Worm (Caenorhabditis elegans) whole organism, young adult: ENCODE measurements around the gene T23B12.6.

Experiments
- F22D6.2 ChIP-seq: sonication (generic microtip); optimal IDR thresholded peaks from 2 replicates; lab custom pipeline; 2016; ENCODE audit warnings: mild to moderate bottlenecking, missing genetic modification characterization, missing compliant biosample characterization
- F23B12.7 ChIP-seq: sonication (generic microtip); optimal IDR thresholded peaks from 2 replicates; lab custom pipeline; 2017; ENCODE audit warnings: missing genetic modification characterization, mild to moderate bottlenecking, missing compliant biosample characterization, antibody characterized with exemption, moderate library complexity; ENCODE audit not compliant: insufficient read depth
- F33H1.4 ChIP-seq: fragments of 200-800 bp; sonication (Bioruptor generic); IDR thresholded peaks from 2 replicates; pipeline ENCODE4 v1.3.6; 2022; ENCODE audit warnings: missing genetic modification reagents, missing genetic modification characterization, missing compliant biosample characterization
- F39B2.1 ChIP-seq: fragments of 200-800 bp; sonication (Bioruptor generic); IDR thresholded peaks from 2 replicates; pipeline ENCODE4 v1.3.6; 2022; ENCODE audit warnings: missing genetic modification reagents, missing genetic modification characterization, missing compliant biosample characterization
- F49E8.2 ChIP-seq: sonication (generic microtip); optimal IDR thresholded peaks from 3 replicates; lab custom pipeline; 2017; ENCODE audit warnings: missing genetic modification characterization, mild to moderate bottlenecking, missing compliant biosample characterization, antibody characterized with exemption, moderate library complexity; ENCODE audit not compliant: insufficient read depth
- F52B5.7 ChIP-seq: sonication (generic microtip); optimal IDR thresholded peaks from 2 replicates; lab custom pipeline; 2016; ENCODE audit warnings: mild to moderate bottlenecking, missing genetic modification characterization, missing compliant biosample characterization
- F55B11.4 ChIP-seq: sonication (generic microtip); optimal IDR thresholded peaks from 2 replicates; lab custom pipeline; 2016; ENCODE audit warnings: missing compliant biosample characterization, missing genetic modification characterization, borderline replicate concordance; ENCODE audit not compliant: insufficient read depth
- K11D2.4 ChIP-seq: fragments of 200-800 bp; sonication (Bioruptor generic); IDR thresholded peaks from 2 replicates; pipeline ENCODE4 v1.3.6; 2022; ENCODE audit warnings: missing genetic modification reagents, missing genetic modification characterization, missing compliant biosample characterization
- Y56A3A.18 ChIP-seq: fragments of 200-800 bp; sonication (Bioruptor generic); IDR thresholded peaks from 2 replicates; pipeline ENCODE4 v1.3.6; 2022; ENCODE audit warnings: missing genetic modification reagents, missing genetic modification characterization, missing compliant biosample characterization
- aptf-3 ChIP-seq: fragments of 200-800 bp; sonication (Bioruptor generic); IDR thresholded peaks from 2 replicates; pipeline ENCODE4 v1.3.6; 2022; ENCODE audit warnings: missing genetic modification characterization, missing compliant biosample characterization
- attf-5 ChIP-seq: fragments of 200-800 bp; sonication (Bioruptor generic); optimal IDR thresholded peaks from 2 replicates; lab custom pipeline; 2018; ENCODE audit warnings: mild to moderate bottlenecking, missing genetic modification characterization, missing compliant biosample characterization
- ccch-3 ChIP-seq: fragments of 200-800 bp; sonication (Bioruptor generic); optimal IDR thresholded peaks from 2 replicates; lab custom pipeline; 2018; ENCODE audit warnings: mild to moderate bottlenecking, missing genetic modification characterization, missing compliant biosample characterization
- cebp-1 ChIP-seq, 2 experiments: fragments of 200-800 bp in 1 of 2; sonication (Bioruptor generic) in 1 of 2; sonication (generic microtip) in 1 of 2; IDR thresholded peaks in 1 of 2; optimal IDR thresholded peaks in 1 of 2; 2 replicates each; pipeline versions ENCODE4 v1.3.6 to Lab custom; 2017 to 2022; ENCODE audit warnings: missing compliant biosample characterization in 2 of 2, missing genetic modification characterization in 2 of 2, mild to moderate bottlenecking in 1 of 2, missing genetic modification reagents in 1 of 2, moderate library complexity in 1 of 2
- ceh-100 ChIP-seq: fragments of 200-800 bp; sonication (Bioruptor generic); IDR thresholded peaks from 2 replicates; pipeline ENCODE4 v1.3.6; 2022; ENCODE audit warnings: missing genetic modification reagents, missing genetic modification characterization, missing compliant biosample characterization
- ceh-40 ChIP-seq: fragments of 200-800 bp; sonication (Bioruptor generic); IDR thresholded peaks from 2 replicates; pipeline ENCODE4 v1.3.6; 2022; ENCODE audit warnings: missing genetic modification characterization, missing compliant biosample characterization
- ceh-79 ChIP-seq: sonication (generic microtip); optimal IDR thresholded peaks from 2 replicates; lab custom pipeline; 2017; ENCODE audit warnings: mild to moderate bottlenecking, missing genetic modification characterization, missing compliant biosample characterization
- ceh-91 ChIP-seq: fragments of 200-800 bp; sonication (Bioruptor generic); IDR thresholded peaks from 2 replicates; pipeline ENCODE4 v1.3.6; 2022; ENCODE audit warnings: missing genetic modification reagents, missing genetic modification characterization, missing compliant biosample characterization
- dox-1 ChIP-seq: fragments of 200-800 bp; sonication (Bioruptor generic); IDR thresholded peaks from 2 replicates; pipeline ENCODE4 v1.3.6; 2022; ENCODE audit warnings: missing genetic modification reagents, missing genetic modification characterization, missing compliant biosample characterization
- dpl-1 ChIP-seq: fragments of 150-350 bp; optimal IDR thresholded peaks from 2 replicates; lab custom pipeline; 2014; ENCODE audit warnings: missing biosample characterization, missing genetic modification reagents, missing genetic modification characterization
- egl-44 ChIP-seq: fragments of 200-800 bp; sonication (Bioruptor generic); IDR thresholded peaks from 2 replicates; pipeline ENCODE4 v1.3.6; 2022; ENCODE audit warnings: missing genetic modification reagents, missing genetic modification characterization, missing compliant biosample characterization
- egrh-3 ChIP-seq: fragments of 200-800 bp; sonication (Bioruptor generic); IDR thresholded peaks from 2 replicates; pipeline ENCODE4 v1.3.6; 2022; ENCODE audit warnings: missing genetic modification reagents, missing genetic modification characterization, missing compliant biosample characterization
- ets-4 ChIP-seq: fragments of 200-800 bp; sonication (Bioruptor generic); optimal IDR thresholded peaks from 2 replicates; lab custom pipeline; 2018; ENCODE audit warnings: mild to moderate bottlenecking, missing genetic modification characterization, missing compliant biosample characterization
- gei-17 ChIP-seq: fragments of 200-800 bp; sonication (Bioruptor generic); optimal IDR thresholded peaks from 2 replicates; lab custom pipeline; 2018; ENCODE audit warnings: mild to moderate bottlenecking, missing genetic modification characterization, missing compliant biosample characterization
- hlh-12 ChIP-seq: sonication (generic microtip); optimal IDR thresholded peaks from 2 replicates; lab custom pipeline; 2016; ENCODE audit warnings: missing genetic modification characterization, missing compliant biosample characterization
- hlh-26 ChIP-seq: fragments of 200-800 bp; sonication (Bioruptor generic); conservative IDR thresholded peaks from 2 replicates; pipeline ENCODE4 v1.3.6; 2022; ENCODE audit warnings: missing genetic modification reagents, missing genetic modification characterization, missing compliant biosample characterization
- hrde-1 ChIP-seq: sonication (generic microtip); optimal IDR thresholded peaks from 2 replicates; lab custom pipeline; 2016; ENCODE audit warnings: missing genetic modification characterization, mild to moderate bottlenecking, missing compliant biosample characterization, moderate library complexity, missing genotype, missing genetic modification reagents, borderline replicate concordance
- hsf-1 ChIP-seq: fragments of 200-800 bp; sonication (Bioruptor generic); IDR thresholded peaks from 2 replicates; pipeline ENCODE4 v1.3.6; 2022; ENCODE audit warnings: missing genetic modification reagents, missing genetic modification characterization, missing compliant biosample characterization
- lir-1 ChIP-seq: fragments of 200-800 bp; sonication (Bioruptor generic); conservative IDR thresholded peaks from 2 replicates; pipeline ENCODE4 v1.3.6; 2022; ENCODE audit warnings: missing genetic modification reagents, missing genetic modification characterization, missing compliant biosample characterization
- madf-10 ChIP-seq: sonication (generic microtip); optimal IDR thresholded peaks from 2 replicates; lab custom pipeline; 2016; ENCODE audit warnings: mild to moderate bottlenecking, missing genetic modification characterization, missing compliant biosample characterization
- madf-6 ChIP-seq: fragments of 200-800 bp; sonication (Bioruptor generic); IDR thresholded peaks from 2 replicates; pipeline ENCODE4 v1.3.6; 2022; ENCODE audit warnings: missing genetic modification reagents, missing genetic modification characterization, missing compliant biosample characterization
- mel-28 ChIP-seq: sonication (generic microtip); optimal IDR thresholded peaks from 2 replicates; lab custom pipeline; 2016; ENCODE audit warnings: borderline replicate concordance, mild to moderate bottlenecking, missing genetic modification characterization, missing compliant biosample characterization
- mxl-1 ChIP-seq: sonication (generic microtip); optimal IDR thresholded peaks from 2 replicates; lab custom pipeline; 2016; ENCODE audit warnings: missing genetic modification characterization, missing compliant biosample characterization
- nfya-2 ChIP-seq: fragments of 200-800 bp; sonication (Bioruptor generic); IDR thresholded peaks from 2 replicates; pipeline ENCODE4 v1.3.6; 2022; ENCODE audit warnings: missing genetic modification reagents, missing genetic modification characterization, missing compliant biosample characterization
- nhr-90 ChIP-seq: sonication (generic microtip); optimal IDR thresholded peaks from 2 replicates; lab custom pipeline; 2016; ENCODE audit warnings: missing genotype, mild to moderate bottlenecking, missing genetic modification characterization, missing compliant biosample characterization
- sdz-38 ChIP-seq: sonication (generic microtip); optimal IDR thresholded peaks from 2 replicates; lab custom pipeline; 2016; ENCODE audit warnings: missing genotype, missing genetic modification characterization, missing compliant biosample characterization
- snpc-4 ChIP-seq, 5 experiments: fragments of 150-350 bp in 1 of 5; sonication (generic microtip) in 4 of 5; optimal IDR thresholded peaks; 2 replicates each; lab custom pipeline; 2014 to 2018; ENCODE audit warnings: missing genetic modification characterization in 5 of 5, missing biosample characterization in 3 of 5, antibody characterized with exemption in 2 of 5, mild to moderate bottlenecking in 2 of 5, missing compliant biosample characterization in 2 of 5, missing genotype in 2 of 5, moderate library complexity in 2 of 5, missing genetic modification reagents in 1 of 5
- tlf-1 ChIP-seq: fragments of 200-800 bp; sonication (Bioruptor generic); optimal IDR thresholded peaks from 2 replicates; lab custom pipeline; 2018; ENCODE audit warnings: mild to moderate bottlenecking, missing genetic modification characterization, missing compliant biosample characterization
- zfh-2 ChIP-seq: fragments of 200-800 bp; sonication (Bioruptor generic); conservative IDR thresholded peaks from 2 replicates; pipeline ENCODE4 v1.3.6; 2022; ENCODE audit warnings: missing genetic modification reagents, missing genetic modification characterization, missing compliant biosample characterization
- zim-3 ChIP-seq: sonication (generic microtip); optimal IDR thresholded peaks from 2 replicates; lab custom pipeline; 2017; ENCODE audit warnings: mild to moderate bottlenecking, missing genetic modification characterization, moderate library complexity, missing compliant biosample characterization
- ztf-26 ChIP-seq: sonication (generic microtip); optimal IDR thresholded peaks from 2 replicates; lab custom pipeline; 2017; ENCODE audit warnings: missing genetic modification characterization, missing compliant biosample characterization
- ztf-28 ChIP-seq: fragments of 200-800 bp; sonication (Bioruptor generic); IDR thresholded peaks from 2 replicates; pipeline ENCODE4 v1.3.6; 2022; ENCODE audit warnings: missing genetic modification reagents, missing genetic modification characterization, missing compliant biosample characterization

T23B12.6 gene

DNA sequence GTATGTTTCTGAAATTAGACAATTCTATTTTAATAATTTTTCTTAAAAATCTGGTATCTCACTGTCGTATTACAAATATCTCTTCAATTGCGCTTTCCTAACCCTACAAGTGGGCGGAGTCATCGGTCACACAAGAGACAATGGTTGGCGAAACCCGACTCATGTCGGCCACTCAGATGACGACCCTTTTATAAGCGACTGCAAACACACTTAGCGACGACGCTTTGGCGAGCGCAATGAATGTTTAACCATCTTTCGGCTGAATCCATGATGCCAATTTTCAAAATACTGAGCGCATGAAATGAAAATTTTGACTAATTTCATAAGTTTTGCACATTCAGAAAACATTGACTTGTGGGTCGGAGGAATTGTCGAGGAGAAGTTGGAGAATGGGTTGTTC lies 40.1 kb upstream of the T23B12.6 start (continued):
- peak; percentile 100 for TF ChIP-seq ets-4 (GFP tag; lab: Kevin White, UChicago)
- peak; percentile 98 for TF ChIP-seq hrde-1 (tag; lab: Kevin White, UChicago)
- peak; percentile 99 for TF ChIP-seq snpc-4 (GFP tag; optimal IDR thresholded peaks at IDR 0.05; lab: Kevin White, UChicago)
- peak; percentile 99 to 100 (median 100) for TF ChIP-seq snpc-4 (tag; optimal IDR thresholded peaks at IDR 0.05; lab: Kevin White, UChicago)
- TF ChIP-seq hlh-12 (tag; lab: Kevin White, UChicago) = peak; percentile 94
- TF ChIP-seq ztf-26 (tag; lab: Kevin White, UChicago) = peak; percentile 95
- peak; percentile 90 for TF ChIP-seq lir-1 (GFP tag; lab: Robert Waterston, UW)
- TF ChIP-seq F22D6.2 = peak; percentile 91
- TF ChIP-seq F33H1.4 (GFP tag; lab: Robert Waterston, UW) = peak; percentile 77
- peak; percentile 93 for TF ChIP-seq gei-17 (GFP tag; lab: Kevin White, UChicago)
- TF ChIP-seq attf-5 = peak; percentile 98
- TF ChIP-seq K11D2.4 (GFP tag; lab: Robert Waterston, UW) = peak; percentile 95
- TF ChIP-seq madf-6 (GFP tag; lab: Robert Waterston, UW) = peak; percentile 94
- TF ChIP-seq ztf-28 (GFP tag; lab: Robert Waterston, UW) = peak; percentile 98
- peak; percentile 93 for TF ChIP-seq F23B12.7 (tag; lab: Kevin White, UChicago)
- TF ChIP-seq dpl-1 = peak; percentile 50
- TF ChIP-seq F55B11.4 (tag; lab: Kevin White, UChicago) = peak; percentile 55
- TF ChIP-seq egrh-3 (GFP tag; lab: Robert Waterston, UW) = peak; percentile 69
- TF ChIP-seq egl-44 (GFP tag; lab: Robert Waterston, UW) = peak; percentile 100
- peak; percentile 98 for TF ChIP-seq ccch-3 (GFP tag; lab: Kevin White, UChicago)
- TF ChIP-seq Y56A3A.18 (GFP tag; lab: Robert Waterston, UW) = peak; percentile 100
- peak; percentile 98 for TF ChIP-seq ceh-40 (GFP tag; lab: Robert Waterston, UW)
- TF ChIP-seq dox-1 (GFP tag; lab: Robert Waterston, UW) = peak; percentile 99
- peak; percentile 97 for TF ChIP-seq F39B2.1 (GFP tag; lab: Robert Waterston, UW)
- peak; percentile 94 for TF ChIP-seq mel-28 (tag; lab: Kevin White, UChicago)
- peak; percentile 72 for TF ChIP-seq F49E8.2 (tag; lab: Kevin White, UChicago)
- TF ChIP-seq sdz-38 (tag; lab: Kevin White, UChicago) = peak; percentile 77
- TF ChIP-seq mxl-1 (tag; lab: Kevin White, UChicago) = peak; percentile 99
- peak; percentile 100 for TF ChIP-seq zim-3
- peak; percentile 100 for TF ChIP-seq F52B5.7
- peak; percentile 99 for TF ChIP-seq aptf-3 (GFP tag; lab: Robert Waterston, UW)
- peak; percentile 94 for TF ChIP-seq madf-10 (tag; lab: Kevin White, UChicago)
- peak; percentile 99 for TF ChIP-seq nhr-90
- TF ChIP-seq hsf-1 = peak; percentile 93
- peak; percentile 91 for TF ChIP-seq ceh-100 (GFP tag; lab: Robert Waterston, UW)
- peak; percentile 85 for TF ChIP-seq hlh-26 (GFP tag; lab: Robert Waterston, UW)
- TF ChIP-seq zfh-2 (GFP tag; lab: Robert Waterston, UW) = no peak
- TF ChIP-seq tlf-1 (GFP tag; lab: Kevin White, UChicago) = peak; percentile 96
- peak; percentile 100 for TF ChIP-seq ceh-79
- TF ChIP-seq nfya-2 = peak; percentile 97
- peak; percentile 88 for TF ChIP-seq cebp-1 (GFP tag; IDR thresholded peaks at IDR 0.05; lab: Robert Waterston, UW)
- TF ChIP-seq cebp-1 (tag; optimal IDR thresholded peaks at IDR 0.05; lab: Kevin White, UChicago) = peak; percentile 97
- TF ChIP-seq ceh-91 (GFP tag; lab: Robert Waterston, UW) = peak; percentile 78
